Worm (Caenorhabditis elegans) whole organism, early embryonic: ENCODE results near the gene kin-29.

Source experiments
- B0310.2 ChIP-seq: sonication (generic microtip); optimal IDR thresholded peaks from 2 replicates; lab custom pipeline; 2016; ENCODE audit warnings: mild to moderate bottlenecking, missing genetic modification characterization, missing compliant biosample characterization
- F13C5.2 ChIP-seq: sonication (generic microtip); optimal IDR thresholded peaks from 2 replicates; lab custom pipeline; 2017; ENCODE audit warnings: mild to moderate bottlenecking, missing genetic modification characterization, inconsistent platforms, missing compliant biosample characterization
- aly-1 ChIP-seq: sonication (generic microtip); optimal IDR thresholded peaks from 2 replicates; lab custom pipeline; 2016; ENCODE audit warnings: missing genetic modification characterization, missing compliant biosample characterization
- ama-1 ChIP-seq: fragments of 150-350 bp; optimal IDR thresholded peaks from 2 replicates; lab custom pipeline; 2014
- ceh-13 ChIP-seq: fragments of 200-800 bp; sonication (Bioruptor generic); optimal IDR thresholded peaks from 2 replicates; lab custom pipeline; 2018; ENCODE audit warnings: mild to moderate bottlenecking, missing genetic modification characterization, missing compliant biosample characterization
- ceh-36 ChIP-seq: sonication (generic microtip); optimal IDR thresholded peaks from 2 replicates; lab custom pipeline; 2016; ENCODE audit warnings: missing genetic modification characterization, inconsistent platforms, missing compliant biosample characterization
- flt-1 ChIP-seq: fragments of 200-800 bp; sonication (Bioruptor generic); IDR thresholded peaks from 2 replicates; pipeline ENCODE4 v1.3.6; 2022; ENCODE audit warnings: missing genetic modification characterization, missing compliant biosample characterization
- hmbx-1 ChIP-seq: sonication (generic microtip); optimal IDR thresholded peaks from 2 replicates; lab custom pipeline; 2016; ENCODE audit warnings: mild to moderate bottlenecking, missing genetic modification characterization, missing compliant biosample characterization
- hmg-4 ChIP-seq: fragments of 200-800 bp; sonication (Bioruptor generic); optimal IDR thresholded peaks from 2 replicates; lab custom pipeline; 2018; ENCODE audit warnings: mild to moderate bottlenecking, missing genetic modification characterization, missing compliant biosample characterization
- pes-1 ChIP-seq: fragments of 200-800 bp; sonication (Bioruptor generic); IDR thresholded peaks from 2 replicates; pipeline ENCODE4 v1.3.6; 2022; ENCODE audit warnings: missing genetic modification reagents, missing genetic modification characterization, missing compliant biosample characterization
- tbx-11 ChIP-seq: fragments of 200-800 bp; sonication (Bioruptor generic); IDR thresholded peaks from 2 replicates; pipeline ENCODE4 v1.3.6; 2022; ENCODE audit warnings: missing genetic modification characterization, missing compliant biosample characterization
- tbx-37 ChIP-seq: fragments of 200-800 bp; sonication (Bioruptor generic); conservative IDR thresholded peaks from 2 replicates; pipeline ENCODE4 v1.3.6; 2022; ENCODE audit warnings: missing genetic modification reagents, missing genetic modification characterization, missing compliant biosample characterization

DNA sequence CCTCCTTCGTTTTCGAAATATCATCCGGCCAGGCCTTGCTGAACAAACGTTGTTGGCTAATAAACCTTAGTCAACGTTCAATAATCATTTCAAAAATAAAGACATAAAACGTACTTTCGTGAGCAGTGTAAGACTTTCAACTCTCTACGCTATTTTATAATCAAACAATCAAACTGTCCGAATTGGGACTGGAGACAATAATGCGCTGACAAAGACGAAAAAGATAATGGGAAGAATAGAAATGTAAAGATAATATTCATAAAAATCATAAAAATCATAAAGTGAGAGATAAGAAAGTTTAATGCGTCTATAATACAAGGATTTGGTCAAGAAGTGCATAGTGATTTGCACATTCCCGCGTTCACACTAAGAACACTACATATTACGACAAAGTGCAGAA, 10.5 kb downstream of the kin-29 start:
- TF ChIP-seq ama-1 (lab: Kevin White, UChicago): no peak
- TF ChIP-seq F13C5.2 (tag; lab: Kevin White, UChicago): no peak
- TF ChIP-seq flt-1 (GFP tag; lab: Robert Waterston, UW): no peak
- no peak for TF ChIP-seq tbx-37 (GFP tag; lab: Robert Waterston, UW)
- no peak for TF ChIP-seq tbx-11 (GFP tag; lab: Robert Waterston, UW)
- no peak for TF ChIP-seq hmg-4
- no peak for TF ChIP-seq B0310.2 (tag; lab: Kevin White, UChicago)
- TF ChIP-seq hmbx-1 (tag; lab: Kevin White, UChicago): no peak
- TF ChIP-seq ceh-13 (GFP tag; lab: Kevin White, UChicago): no peak
- no peak for TF ChIP-seq pes-1
- no peak for TF ChIP-seq ceh-36 (tag; lab: Kevin White, UChicago)
- TF ChIP-seq aly-1: no peak
